Worm (Caenorhabditis elegans) whole organism, mixed stage, embryonic: Measurements from ENCODE around the gene C51E3.6.

Source experiments
- elt-3 ChIP-seq: fragments of 150-350 bp; optimal IDR thresholded peaks from 2 replicates; lab custom pipeline; 2014; ENCODE audit warnings: missing biosample characterization, missing genetic modification characterization
- hlh-1 ChIP-seq: fragments of 150-350 bp; optimal IDR thresholded peaks from 2 replicates; lab custom pipeline; 2014; ENCODE audit warnings: missing biosample characterization, missing genetic modification reagents, missing genetic modification characterization
- mep-1 ChIP-seq: fragments of 150-350 bp; optimal IDR thresholded peaks from 2 replicates; lab custom pipeline; 2017; ENCODE audit warnings: missing biosample characterization, missing genetic modification reagents, missing genetic modification characterization, inconsistent platforms
- nhr-2 ChIP-seq: fragments of 150-350 bp; optimal IDR thresholded peaks from 2 replicates; lab custom pipeline; 2014; ENCODE audit warnings: missing biosample characterization, missing genetic modification characterization
- nhr-237 ChIP-seq: fragments of 150-350 bp; optimal IDR thresholded peaks from 2 replicates; lab custom pipeline; 2014; ENCODE audit warnings: missing biosample characterization, missing genetic modification characterization
- nhr-28 ChIP-seq: fragments of 150-350 bp; optimal IDR thresholded peaks from 2 replicates; lab custom pipeline; 2014; ENCODE audit warnings: missing biosample characterization, missing genetic modification characterization
- snpc-4 ChIP-seq: fragments of 150-350 bp; optimal IDR thresholded peaks from 2 replicates; lab custom pipeline; 2014; ENCODE audit warnings: missing biosample characterization, missing genetic modification characterization
- tbx-8 ChIP-seq: fragments of 200-800 bp; sonication (Bioruptor generic); optimal IDR thresholded peaks from 2 replicates; lab custom pipeline; 2018; ENCODE audit warnings: mild to moderate bottlenecking, missing genetic modification characterization, moderate library complexity, missing compliant biosample characterization
- unc-39 ChIP-seq: fragments of 150-350 bp; optimal IDR thresholded peaks from 2 replicates; lab custom pipeline; 2014; ENCODE audit warnings: missing biosample characterization, missing genetic modification characterization
- unc-62 ChIP-seq: fragments of 150-350 bp; optimal IDR thresholded peaks from 2 replicates; lab custom pipeline; 2014; ENCODE audit warnings: missing biosample characterization, missing genetic modification reagents, missing genetic modification characterization
- ztf-11 ChIP-seq: fragments of 150-350 bp; optimal IDR thresholded peaks from 2 replicates; lab custom pipeline; 2014; ENCODE audit warnings: missing biosample characterization, missing genetic modification characterization

The C51E3.6 gene

ce11 chrV:10114329-10114728, 51.9 kb downstream of the C51E3.6 start, which contains the start of gene cht-5:
TSS of gene cht-5 (plus strand) at chrV:10114629.
- no peak for TF ChIP-seq tbx-8 (GFP tag; lab: Kevin White, UChicago)
- TF ChIP-seq nhr-28 (tag; lab: Kevin White, UChicago): no peak
- no peak for TF ChIP-seq hlh-1
- TF ChIP-seq ztf-11 (tag; lab: Kevin White, UChicago): no peak
- no peak for TF ChIP-seq unc-39
- no peak for TF ChIP-seq unc-62 (GFP tag; lab: Kevin White, UChicago)
- TF ChIP-seq nhr-2 (tag; lab: Kevin White, UChicago): no peak
- no peak for TF ChIP-seq mep-1
- TF ChIP-seq snpc-4 (tag; lab: Kevin White, UChicago): no peak
- TF ChIP-seq elt-3 (tag; lab: Kevin White, UChicago): no peak
- TF ChIP-seq nhr-237: no peak
- TF ChIP-seq, all 35 proteins: peak for 0
